Fruit fly (Drosophila melanogaster) whole organism, prepupa: ENCODE data around the gene RPA3.

Experiments used
- CG10631 ChIP-seq: fragments of 200-800 bp; sonication (Bioruptor generic); optimal IDR thresholded peaks from 2 replicates; lab custom pipeline; 2016; ENCODE audit warnings: missing biosample characterization, missing genetic modification characterization
- CG11294 ChIP-seq: fragments of 200-800 bp; sonication (Bioruptor generic); IDR thresholded peaks from 2 replicates; pipeline ENCODE4 v1.3.6; 2022; ENCODE audit warnings: missing biosample characterization, missing genetic modification characterization
- CG11762 ChIP-seq: fragments of 200-800 bp; sonication (Bioruptor generic); optimal IDR thresholded peaks from 3 replicates; lab custom pipeline; 2016; ENCODE audit warnings: missing biosample characterization, missing genetic modification characterization; ENCODE audit not compliant: insufficient read depth
- CG11902 ChIP-seq: fragments of 200-800 bp; sonication (Bioruptor generic); optimal IDR thresholded peaks from 3 replicates; lab custom pipeline; 2016; ENCODE audit warnings: missing biosample characterization, missing genetic modification characterization
- CG15336 ChIP-seq: fragments of 200-800 bp; sonication (Bioruptor generic); IDR thresholded peaks from 2 replicates; pipeline ENCODE4 v1.3.6; 2022; ENCODE audit warnings: missing biosample characterization, missing genetic modification characterization
- CG1621 ChIP-seq: fragments of 200-800 bp; sonication (Bioruptor generic); optimal IDR thresholded peaks from 3 replicates; lab custom pipeline; 2018; ENCODE audit warnings: missing biosample characterization, mild to moderate bottlenecking, missing genetic modification characterization
- CG16779 ChIP-seq: fragments of 200-800 bp; sonication (Bioruptor generic); optimal IDR thresholded peaks from 3 replicates; lab custom pipeline; 2017; ENCODE audit warnings: missing biosample characterization, mild to moderate bottlenecking, missing genetic modification characterization
- CG31627 ChIP-seq: fragments of 200-800 bp; sonication (Bioruptor generic); optimal IDR thresholded peaks from 3 replicates; lab custom pipeline; 2016; ENCODE audit warnings: missing biosample characterization, missing genetic modification characterization
- CG32006 ChIP-seq: fragments of 200-800 bp; sonication (Bioruptor generic); optimal IDR thresholded peaks from 3 replicates; lab custom pipeline; 2017; ENCODE audit warnings: missing biosample characterization, mild to moderate bottlenecking, missing genetic modification characterization
- CG34406 ChIP-seq: fragments of 200-800 bp; sonication (Bioruptor generic); optimal IDR thresholded peaks from 3 replicates; lab custom pipeline; 2016; ENCODE audit warnings: missing biosample characterization, missing genetic modification characterization
- CG3919 ChIP-seq: fragments of 200-800 bp; sonication (Bioruptor generic); optimal IDR thresholded peaks from 3 replicates; lab custom pipeline; 2016; ENCODE audit warnings: missing biosample characterization, missing genetic modification characterization
- CG4318 ChIP-seq: fragments of 200-800 bp; sonication (Bioruptor generic); optimal IDR thresholded peaks from 3 replicates; lab custom pipeline; 2017; ENCODE audit warnings: missing biosample characterization, mild to moderate bottlenecking, missing genetic modification characterization
- CG6792 ChIP-seq: fragments of 200-800 bp; sonication (Bioruptor generic); optimal IDR thresholded peaks from 3 replicates; lab custom pipeline; 2016; ENCODE audit warnings: missing biosample characterization, missing genetic modification characterization
- CG6808 ChIP-seq: fragments of 200-800 bp; sonication (Bioruptor generic); optimal IDR thresholded peaks from 3 replicates; lab custom pipeline; 2017; ENCODE audit warnings: missing biosample characterization, missing genetic modification characterization, mild to moderate bottlenecking, moderate library complexity, missing genetic modification reagents
- CG6854 ChIP-seq: fragments of 200-800 bp; sonication (Bioruptor generic); optimal IDR thresholded peaks from 2 replicates; lab custom pipeline; 2017; ENCODE audit warnings: missing biosample characterization, mild to moderate bottlenecking, missing genetic modification characterization
- CG8119 ChIP-seq: fragments of 200-800 bp; sonication (Bioruptor generic); IDR thresholded peaks from 3 replicates; pipeline ENCODE4 v1.3.6; 2022; ENCODE audit warnings: missing biosample characterization, missing genetic modification characterization
- CG8632 ChIP-seq: fragments of 200-800 bp; sonication (Bioruptor generic); optimal IDR thresholded peaks from 3 replicates; lab custom pipeline; 2016; ENCODE audit warnings: missing biosample characterization, missing genetic modification characterization
- CG9139 ChIP-seq: fragments of 200-800 bp; sonication (Bioruptor generic); optimal IDR thresholded peaks from 3 replicates; lab custom pipeline; 2017; ENCODE audit warnings: missing biosample characterization, mild to moderate bottlenecking, missing genetic modification characterization
- Eip75B ChIP-seq: fragments of 200-800 bp; sonication (Bioruptor generic); optimal IDR thresholded peaks from 3 replicates; lab custom pipeline; 2016; ENCODE audit warnings: missing biosample characterization, missing genetic modification characterization
- Eip78C ChIP-seq: fragments of 200-800 bp; sonication (Bioruptor generic); peaks from one replicate; lab custom pipeline; 2016; ENCODE audit warnings: missing biosample characterization, missing genetic modification characterization
- Eip93F ChIP-seq: fragments of 200-800 bp; sonication (Bioruptor generic); optimal IDR thresholded peaks from 2 replicates; lab custom pipeline; 2016; ENCODE audit warnings: missing biosample characterization, mild to moderate bottlenecking, missing genetic modification characterization
- Ets21C ChIP-seq: fragments of 200-800 bp; sonication (Bioruptor generic); optimal IDR thresholded peaks from 3 replicates; lab custom pipeline; 2016; ENCODE audit warnings: missing biosample characterization, missing genetic modification characterization
- Ets96B ChIP-seq: fragments of 200-800 bp; optimal IDR thresholded peaks from 2 replicates; lab custom pipeline; 2019; ENCODE audit warnings: missing biosample characterization, mild to moderate bottlenecking, missing genetic modification characterization, moderate library complexity
- Hr38 ChIP-seq: sonication (Bioruptor generic); optimal IDR thresholded peaks from 2 replicates; lab custom pipeline; 2016; ENCODE audit warnings: missing biosample characterization, missing genetic modification characterization
- Hr39 ChIP-seq: fragments of 200-800 bp; sonication (Bioruptor generic); optimal IDR thresholded peaks from 2 replicates; lab custom pipeline; 2016; ENCODE audit warnings: missing biosample characterization, missing genetic modification characterization
- Lpt ChIP-seq: fragments of 200-800 bp; sonication (Bioruptor generic); optimal IDR thresholded peaks from 3 replicates; lab custom pipeline; 2016; ENCODE audit warnings: missing biosample characterization, missing genetic modification characterization
- Met ChIP-seq: fragments of 200-800 bp; sonication (Bioruptor generic); optimal IDR thresholded peaks from 3 replicates; lab custom pipeline; 2016; ENCODE audit warnings: missing biosample characterization, missing genetic modification characterization
- OdsH ChIP-seq: fragments of 200-800 bp; sonication (Bioruptor generic); optimal IDR thresholded peaks from 3 replicates; lab custom pipeline; 2016; ENCODE audit warnings: missing biosample characterization, missing genetic modification characterization
- Smox ChIP-seq: fragments of 200-800 bp; sonication (Bioruptor generic); optimal IDR thresholded peaks from 3 replicates; lab custom pipeline; 2016; ENCODE audit warnings: missing biosample characterization, missing genetic modification characterization
- Sox102F ChIP-seq: fragments of 200-800 bp; sonication (Bioruptor generic); optimal IDR thresholded peaks from 2 replicates; lab custom pipeline; 2016; ENCODE audit warnings: missing biosample characterization, mild to moderate bottlenecking, missing genetic modification characterization
- Sox14 ChIP-seq: fragments of 200-800 bp; sonication (Bioruptor generic); optimal IDR thresholded peaks from 3 replicates; lab custom pipeline; 2016; ENCODE audit warnings: missing biosample characterization, missing genetic modification characterization
- Sox15 ChIP-seq: fragments of 200-800 bp; sonication (Bioruptor generic); optimal IDR thresholded peaks from 3 replicates; lab custom pipeline; 2016; ENCODE audit warnings: missing biosample characterization, missing genetic modification characterization
- achi ChIP-seq: fragments of 200-800 bp; sonication (Bioruptor generic); optimal IDR thresholded peaks from 3 replicates; lab custom pipeline; 2016; ENCODE audit warnings: missing biosample characterization, missing genetic modification characterization
- acj6 ChIP-seq: fragments of 200-800 bp; sonication (Bioruptor generic); optimal IDR thresholded peaks from 3 replicates; lab custom pipeline; 2016; ENCODE audit warnings: missing biosample characterization, missing genetic modification characterization
- dac ChIP-seq: fragments of 200-800 bp; sonication (Bioruptor generic); optimal IDR thresholded peaks from 2 replicates; lab custom pipeline; 2017; ENCODE audit warnings: missing biosample characterization, mild to moderate bottlenecking, missing genetic modification characterization
- dsx ChIP-seq: fragments of 200-800 bp; optimal IDR thresholded peaks from 3 replicates; lab custom pipeline; 2019; ENCODE audit warnings: missing biosample characterization, mild to moderate bottlenecking, missing genetic modification characterization, moderate library complexity; ENCODE audit not compliant: poor library complexity, severe bottlenecking
- eg ChIP-seq: fragments of 200-800 bp; sonication (Bioruptor generic); IDR thresholded peaks from 3 replicates; pipeline ENCODE4 v1.3.6; 2022; ENCODE audit warnings: missing biosample characterization, missing genetic modification characterization
- esn ChIP-seq: fragments of 200-800 bp; sonication (Bioruptor generic); optimal IDR thresholded peaks from 2 replicates; lab custom pipeline; 2016; ENCODE audit warnings: missing biosample characterization, mild to moderate bottlenecking, missing genetic modification characterization, moderate library complexity
- fd85E ChIP-seq: fragments of 200-800 bp; sonication (Bioruptor generic); optimal IDR thresholded peaks from 3 replicates; lab custom pipeline; 2016; ENCODE audit warnings: missing biosample characterization, missing genetic modification characterization
- fkh ChIP-seq: fragments of 200-800 bp; sonication (Bioruptor generic); optimal IDR thresholded peaks from 3 replicates; lab custom pipeline; 2017; ENCODE audit warnings: missing biosample characterization, mild to moderate bottlenecking, missing genetic modification characterization, moderate library complexity
- net ChIP-seq: fragments of 200-800 bp; sonication (Bioruptor generic); optimal IDR thresholded peaks from 3 replicates; lab custom pipeline; 2016; ENCODE audit warnings: missing biosample characterization, missing genetic modification characterization
- pdm3 ChIP-seq: fragments of 200-800 bp; sonication (Bioruptor generic); optimal IDR thresholded peaks from 3 replicates; lab custom pipeline; 2016; ENCODE audit warnings: missing biosample characterization, missing genetic modification characterization
- salr ChIP-seq, 2 experiments: fragments of 200-800 bp; sonication (Bioruptor generic); optimal IDR thresholded peaks; 3 replicates each; lab custom pipeline; 2016 to 2018; ENCODE audit warnings: missing biosample characterization in 2 of 2, missing genetic modification characterization in 2 of 2, mild to moderate bottlenecking in 1 of 2
- topi ChIP-seq: fragments of 200-800 bp; sonication (Bioruptor generic); optimal IDR thresholded peaks from 3 replicates; lab custom pipeline; 2016; ENCODE audit warnings: missing biosample characterization, missing genetic modification characterization
- vri ChIP-seq: fragments of 200-800 bp; sonication (Bioruptor generic); optimal IDR thresholded peaks from 3 replicates; lab custom pipeline; 2016; ENCODE audit warnings: missing biosample characterization, mild to moderate bottlenecking, missing genetic modification characterization

Gene RPA3

DNA sequence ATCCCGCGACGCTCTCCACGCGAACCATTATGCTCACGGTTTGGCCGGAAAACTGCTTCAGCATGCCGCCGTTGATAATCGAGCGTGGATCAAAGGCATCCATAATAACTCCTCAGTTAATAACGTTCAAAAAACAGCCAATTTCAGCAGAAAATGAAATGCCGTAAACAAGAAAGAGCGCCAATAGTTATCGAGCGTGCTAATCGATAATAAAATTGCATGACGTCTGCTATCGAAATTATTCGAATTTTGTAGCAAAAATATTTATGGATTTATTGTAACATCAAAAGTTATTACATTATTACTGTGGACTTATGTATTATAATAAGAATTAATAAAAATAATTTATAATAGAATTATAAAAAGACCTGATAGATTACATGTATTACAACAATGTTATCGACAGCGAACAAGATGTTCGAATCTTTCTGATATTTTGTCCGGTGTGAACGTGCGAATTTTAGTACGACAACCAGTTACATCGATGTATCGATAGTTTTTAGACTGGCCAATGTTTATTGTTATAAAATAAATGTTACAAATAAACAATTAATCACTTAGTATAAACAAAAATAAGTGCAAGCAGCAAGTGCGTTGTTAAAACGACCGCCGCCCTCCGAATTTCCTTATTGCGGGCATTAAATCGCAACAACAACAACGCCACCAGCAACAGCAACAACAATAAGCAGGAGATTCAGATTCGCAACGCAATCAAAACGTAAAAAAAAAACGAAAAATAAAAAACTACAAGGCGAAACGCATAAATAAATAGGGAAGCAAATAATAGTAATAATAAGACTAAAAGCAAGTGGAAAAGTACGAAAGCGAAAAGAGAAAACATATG is at the start of gene RPA3, which contains the start of gene Met:
TSS of gene RPA3 (minus strand) at position 189 of the 844 bp plus-strand sequence.
TSS of gene Met (plus strand) at position 473 of the 844 bp plus-strand sequence.
- no peak for TF ChIP-seq esn (GFP tag; lab: Kevin White, UChicago)
- TF ChIP-seq Smox (GFP tag; lab: Kevin White, UChicago) = no peak
- no peak for TF ChIP-seq topi (GFP tag; lab: Kevin White, UChicago)
- TF ChIP-seq CG11762 (GFP tag; lab: Kevin White, UChicago) = no peak
- TF ChIP-seq CG1621 (tag; lab: Kevin White, UChicago) = no peak
- no peak for TF ChIP-seq Lpt (GFP tag; lab: Kevin White, UChicago)
- no peak for TF ChIP-seq Sox15 (GFP tag; lab: Kevin White, UChicago)
- peak; percentile 47 for TF ChIP-seq fkh (GFP tag; lab: Kevin White, UChicago)
- TF ChIP-seq CG11902 = no peak
- peak; percentile 46 for TF ChIP-seq Eip78C (GFP tag; lab: Kevin White, UChicago)
- TF ChIP-seq Sox14 (GFP tag; lab: Kevin White, UChicago) = no peak
- no peak for TF ChIP-seq dac (GFP tag; lab: Kevin White, UChicago)
- TF ChIP-seq CG32006 (GFP tag; lab: Kevin White, UChicago) = no peak
- TF ChIP-seq acj6 (GFP tag; lab: Kevin White, UChicago) = no peak
- TF ChIP-seq CG4318 (GFP tag; lab: Kevin White, UChicago) = no peak
- TF ChIP-seq CG6808 (GFP tag; lab: Kevin White, UChicago) = peak; percentile 56
- TF ChIP-seq Met = no peak
- no peak for TF ChIP-seq Ets96B (tag; lab: Kevin White, UChicago)
- no peak for TF ChIP-seq CG15336
- no peak for TF ChIP-seq CG34406 (GFP tag; lab: Kevin White, UChicago)
- no peak for TF ChIP-seq pdm3
- no peak for TF ChIP-seq OdsH (GFP tag; lab: Kevin White, UChicago)
- peak; percentile 46 for TF ChIP-seq dsx (GFP tag; lab: Kevin White, UChicago)
- 0 out of 3 replicates have a peak, but pooled peaks have one; percentile 17 for TF ChIP-seq eg (GFP tag; lab: Robert Waterston, UW)

- TF ChIP-seq achi (GFP tag; lab: Kevin White, UChicago) = peak; percentile 43
- TF ChIP-seq CG32006 (GFP tag; lab: Kevin White, UChicago) = peak; percentile 56
- TF ChIP-seq dac (GFP tag; lab: Kevin White, UChicago) = no peak
- peak; percentile 85 for TF ChIP-seq Eip78C (GFP tag; lab: Kevin White, UChicago)
- TF ChIP-seq pdm3 = peak; percentile 43
- peak; percentile 50 for TF ChIP-seq acj6 (GFP tag; lab: Kevin White, UChicago)
- no peak for TF ChIP-seq Eip93F (GFP tag; lab: Kevin White, UChicago)
- peak; percentile 48 for TF ChIP-seq OdsH (GFP tag; lab: Kevin White, UChicago)
- no peak for TF ChIP-seq vri (GFP tag; lab: Kevin White, UChicago)
- TF ChIP-seq Sox102F = no peak
- TF ChIP-seq CG11762 (GFP tag; lab: Kevin White, UChicago) = no peak
- TF ChIP-seq CG6854 = no peak
- peak; percentile 28 for TF ChIP-seq CG1621 (tag; lab: Kevin White, UChicago)
- TF ChIP-seq CG10631 (GFP tag; lab: Kevin White, UChicago) = peak; percentile 21
- TF ChIP-seq CG8632 (GFP tag; lab: Kevin White, UChicago) = peak; percentile 24
- peak; percentile 42 for TF ChIP-seq Eip75B (GFP tag; lab: Kevin White, UChicago)
- TF ChIP-seq net (GFP tag; lab: Kevin White, UChicago) = peak; percentile 46
- TF ChIP-seq CG3919 (GFP tag; lab: Kevin White, UChicago) = peak; percentile 57
- TF ChIP-seq topi (GFP tag; lab: Kevin White, UChicago) = peak; percentile 15
- TF ChIP-seq salr (GFP tag; optimal IDR thresholded peaks at IDR 0.05; lab: Kevin White, UChicago) = peak; percentile 1 to 21
- TF ChIP-seq Lpt (GFP tag; lab: Kevin White, UChicago) = peak; percentile 5
- TF ChIP-seq CG4318 (GFP tag; lab: Kevin White, UChicago) = peak; percentile 16
- TF ChIP-seq Hr39 (GFP tag; lab: Kevin White, UChicago) = peak; percentile 21
- no peak for TF ChIP-seq CG16779 (tag; lab: Kevin White, UChicago)
- peak; percentile 19 for TF ChIP-seq Sox15 (GFP tag; lab: Kevin White, UChicago)
- TF ChIP-seq Smox (GFP tag; lab: Kevin White, UChicago) = no peak
- TF ChIP-seq esn (GFP tag; lab: Kevin White, UChicago) = peak; percentile 20
- peak; percentile 36; the same call in 1 of the 3 replicates for TF ChIP-seq CG8119 (GFP tag; lab: Robert Waterston, UW)
- TF ChIP-seq fd85E (GFP tag; lab: Kevin White, UChicago) = no peak
- no peak for TF ChIP-seq Ets21C (GFP tag; lab: Kevin White, UChicago)
- no peak for TF ChIP-seq Sox14 (GFP tag; lab: Kevin White, UChicago)
- TF ChIP-seq CG6792 (GFP tag; lab: Kevin White, UChicago) = peak; percentile 27
- TF ChIP-seq CG9139 (GFP tag; lab: Kevin White, UChicago) = peak; percentile 29
- TF ChIP-seq CG11294 (GFP tag; lab: Robert Waterston, UW) = peak; percentile 30; the same call in 1 of the 2 replicates
- no peak for TF ChIP-seq CG31627
- TF ChIP-seq Hr38 (GFP tag; lab: Kevin White, UChicago) = no peak
- no peak for TF ChIP-seq fkh (GFP tag; lab: Kevin White, UChicago)
Observed at dm6 chrX:11664058-11664457, 48.4 kb upstream of the RPA3 start.
